Fruit fly (Drosophila melanogaster): Measurements from ENCODE around the gene CG12375.

CG12375 gene

dm6 chr2L:8104706-8105105 lies 22.0 kb downstream of the CG12375 start:
- peak; percentile 84 for TF ChIP-seq grn (GFP tag; optimal IDR thresholded peaks at IDR 0.05)
- peak; percentile 74 for TF ChIP-seq cwo (GFP tag; optimal IDR thresholded peaks at IDR 0.05)
- peak; percentile 28 for TF ChIP-seq exex (tag; optimal IDR thresholded peaks at IDR 0.05)
- no peak for TF ChIP-seq CG7786 (GFP tag; optimal IDR thresholded peaks at IDR 0.05)
- TF ChIP-seq CG8290 (GFP tag; optimal IDR thresholded peaks at IDR 0.05) = no peak
- TF ChIP-seq CG8290 (tag; optimal IDR thresholded peaks at IDR 0.05) = peak in 1 of 2 experiments; percentile 9
- peak; percentile 87 for TF ChIP-seq CG7987 (GFP tag; optimal IDR thresholded peaks at IDR 0.05)

- TF ChIP-seq CG1602 (GFP tag; optimal IDR thresholded peaks at IDR 0.05) (no peak), YL-1 (GFP tag; optimal IDR thresholded peaks at IDR 0.05) (no peak), her (GFP tag; optimal IDR thresholded peaks at IDR 0.05) (peak; percentile 2), Hey (tag; optimal IDR thresholded peaks at IDR 0.05) (no peak), exex (tag; optimal IDR thresholded peaks at IDR 0.05) (peak; percentile 19), zfh1 (GFP tag; IDR thresholded peaks at IDR 0.05) (no peak), Antp (GFP tag; optimal IDR thresholded peaks at IDR 0.05) (no peak), Ptx1 (GFP tag; IDR thresholded peaks at IDR 0.05) (no peak), Fer2 (tag; optimal IDR thresholded peaks at IDR 0.05) (no peak), CG12155 (GFP tag; optimal IDR thresholded peaks at IDR 0.05) (no peak), tx (GFP tag; optimal IDR thresholded peaks at IDR 0.05) (no peak), lab (GFP tag; optimal IDR thresholded peaks at IDR 0.05) (no peak), CG6765 (GFP tag; optimal IDR thresholded peaks at IDR 0.05) (no peak), vvl (GFP tag; IDR thresholded peaks at IDR 0.05) (peak; percentile 88), Lim3 (GFP tag; IDR thresholded peaks at IDR 0.05) (no peak), CG34376 (GFP tag; optimal IDR thresholded peaks at IDR 0.05) (no peak), sc (optimal IDR thresholded peaks at IDR 0.05) (no peak), sc (GFP tag; optimal IDR thresholded peaks at IDR 0.05) (no peak), CG2678 (tag; optimal IDR thresholded peaks at IDR 0.05) (no peak), Pdp1 (GFP tag; optimal IDR thresholded peaks at IDR 0.05) (peak in 1 of 2 experiments; percentile 35), NC2β (GFP tag; optimal IDR thresholded peaks at IDR 0.05) (no peak), Nf-YC (tag; optimal IDR thresholded peaks at IDR 0.05) (peak; percentile 10), CG11560 (tag; IDR thresholded peaks at IDR 0.05) (no peak), Awh (GFP tag; IDR thresholded peaks at IDR 0.05) (peak; percentile 92), ap (GFP tag; IDR thresholded peaks at IDR 0.05) (no peak), CG15601 (tag; optimal IDR thresholded peaks at IDR 0.05) (no peak), CG9215 (GFP tag; IDR thresholded peaks at IDR 0.05) (no peak), yki (optimal IDR thresholded peaks at IDR 0.05) (peak; percentile 49), cato (GFP tag; optimal IDR thresholded peaks at IDR 0.05; ENCODE audit: borderline replicate concordance) (no peak), CG8478 (optimal IDR thresholded peaks at IDR 0.05) (no peak), zfh2 (GFP tag; optimal IDR thresholded peaks at IDR 0.05) (no peak), sob (GFP tag; IDR thresholded peaks at IDR 0.05) (no peak), chinmo (GFP tag; IDR thresholded peaks at IDR 0.05; ENCODE audit: partially characterized antibody) (peak; percentile 95; the same call in 3 of the 4 replicates), Sox100B (GFP tag; optimal IDR thresholded peaks at IDR 0.05) (no peak), peb (GFP tag; IDR thresholded peaks at IDR 0.05) (no peak), sima (GFP tag; optimal IDR thresholded peaks at IDR 0.05) (no peak), klu (GFP tag; IDR thresholded peaks at IDR 0.05) (no peak), CG13296 (GFP tag; optimal IDR thresholded peaks at IDR 0.05) (no peak), CG2120 (GFP tag; optimal IDR thresholded peaks at IDR 0.05) (no peak), CG8944 (GFP tag; optimal IDR thresholded peaks at IDR 0.05) (no peak), Stat92E (GFP tag; optimal IDR thresholded peaks at IDR 0.05) (no peak), CG15073 (GFP tag; optimal IDR thresholded peaks at IDR 0.05) (no peak), CG17328 (GFP tag; IDR thresholded peaks at IDR 0.05) (no peak), pan (optimal IDR thresholded peaks at IDR 0.05) (no peak), pan (GFP tag; optimal IDR thresholded peaks at IDR 0.05 in 1 of 2, IDR thresholded peaks at IDR 0.05 in 1 of 2) (no peak), schlank (tag; optimal IDR thresholded peaks at IDR 0.05) (no peak)
These were observed 22.6 kb downstream of the CG12375 start for dm6 chr2L:8104094-8104493.
